Worm (Caenorhabditis elegans) whole organism, young adult: ENCODE results near the gene F59A6.2.

Experiments
- B0261.1 ChIP-seq: sonication (generic microtip); optimal IDR thresholded peaks from 2 replicates; lab custom pipeline; 2016; ENCODE audit warnings: mild to moderate bottlenecking, missing genetic modification characterization, moderate library complexity, missing compliant biosample characterization
- B0336.3 ChIP-seq: fragments of 200-800 bp; sonication (Bioruptor generic); IDR thresholded peaks from 2 replicates; pipeline ENCODE4 v1.3.6; 2022; ENCODE audit warnings: missing genetic modification characterization, missing compliant biosample characterization
- D2030.7 ChIP-seq: fragments of 200-800 bp; sonication (Bioruptor generic); IDR thresholded peaks from 2 replicates; pipeline ENCODE4 v1.3.6; 2022; ENCODE audit warnings: missing genetic modification reagents, missing genetic modification characterization, missing compliant biosample characterization
- F33H1.4 ChIP-seq: fragments of 200-800 bp; sonication (Bioruptor generic); IDR thresholded peaks from 2 replicates; pipeline ENCODE4 v1.3.6; 2022; ENCODE audit warnings: missing genetic modification reagents, missing genetic modification characterization, missing compliant biosample characterization
- F37B4.10 ChIP-seq: fragments of 200-800 bp; sonication (Bioruptor generic); IDR thresholded peaks from 2 replicates; pipeline ENCODE4 v1.3.6; 2022; ENCODE audit warnings: missing genetic modification characterization, missing compliant biosample characterization
- F57C9.4 ChIP-seq: sonication (generic microtip); optimal IDR thresholded peaks from 2 replicates; lab custom pipeline; 2017; ENCODE audit warnings: mild to moderate bottlenecking, missing genetic modification characterization, missing compliant biosample characterization
- K11D2.4 ChIP-seq: fragments of 200-800 bp; sonication (Bioruptor generic); IDR thresholded peaks from 2 replicates; pipeline ENCODE4 v1.3.6; 2022; ENCODE audit warnings: missing genetic modification reagents, missing genetic modification characterization, missing compliant biosample characterization
- K12H6.12 ChIP-seq: fragments of 200-800 bp; sonication (Bioruptor generic); optimal IDR thresholded peaks from 2 replicates; lab custom pipeline; 2018; ENCODE audit warnings: mild to moderate bottlenecking, missing genetic modification characterization, missing compliant biosample characterization
- T07F8.4 ChIP-seq: sonication (generic microtip); optimal IDR thresholded peaks from 2 replicates; lab custom pipeline; 2016; ENCODE audit warnings: mild to moderate bottlenecking, missing genetic modification characterization, moderate library complexity, missing compliant biosample characterization
- ZK185.1 ChIP-seq: sonication (generic microtip); optimal IDR thresholded peaks from 2 replicates; lab custom pipeline; 2016; ENCODE audit warnings: mild to moderate bottlenecking, missing genetic modification characterization, missing compliant biosample characterization; ENCODE audit not compliant: poor library complexity, severe bottlenecking
- ama-1 ChIP-seq, 3 experiments: fragments of 150-350 bp in 1 of 3; sonication (generic microtip) in 2 of 3; optimal IDR thresholded peaks; 2 replicates each; lab custom pipeline; 2014 to 2018; ENCODE audit warnings: missing biosample characterization in 2 of 3, missing genetic modification characterization in 2 of 3, missing genetic modification reagents in 2 of 3
- athp-1 ChIP-seq: sonication (generic microtip); optimal IDR thresholded peaks from 2 replicates; lab custom pipeline; 2017; ENCODE audit warnings: mild to moderate bottlenecking, missing genetic modification characterization, missing compliant biosample characterization
- attf-3 ChIP-seq: fragments of 200-800 bp; sonication (Bioruptor generic); conservative IDR thresholded peaks from 2 replicates; pipeline ENCODE4 v1.3.6; 2022; ENCODE audit warnings: missing genetic modification reagents, missing genetic modification characterization, missing compliant biosample characterization
- attf-5 ChIP-seq: fragments of 200-800 bp; sonication (Bioruptor generic); optimal IDR thresholded peaks from 2 replicates; lab custom pipeline; 2018; ENCODE audit warnings: mild to moderate bottlenecking, missing genetic modification characterization, missing compliant biosample characterization
- bed-2 ChIP-seq: fragments of 200-800 bp; sonication (Bioruptor generic); IDR thresholded peaks from 2 replicates; pipeline ENCODE4 v1.3.6; 2022; ENCODE audit warnings: missing genetic modification reagents, missing genetic modification characterization, missing compliant biosample characterization
- ceh-27 ChIP-seq: fragments of 200-800 bp; sonication (Bioruptor generic); optimal IDR thresholded peaks from 2 replicates; lab custom pipeline; 2018; ENCODE audit warnings: mild to moderate bottlenecking, missing genetic modification characterization, moderate library complexity, missing compliant biosample characterization
- ceh-40 ChIP-seq: fragments of 200-800 bp; sonication (Bioruptor generic); IDR thresholded peaks from 2 replicates; pipeline ENCODE4 v1.3.6; 2022; ENCODE audit warnings: missing genetic modification characterization, missing compliant biosample characterization
- chd-7 ChIP-seq: sonication (generic microtip); optimal IDR thresholded peaks from 2 replicates; lab custom pipeline; 2016; ENCODE audit warnings: mild to moderate bottlenecking, missing genetic modification characterization, moderate library complexity, missing compliant biosample characterization
- dpff-1 ChIP-seq: sonication (generic microtip); optimal IDR thresholded peaks from 2 replicates; lab custom pipeline; 2017; ENCODE audit warnings: mild to moderate bottlenecking, missing genetic modification characterization, missing compliant biosample characterization
- dpl-1 ChIP-seq: fragments of 150-350 bp; optimal IDR thresholded peaks from 2 replicates; lab custom pipeline; 2014; ENCODE audit warnings: missing biosample characterization, missing genetic modification reagents, missing genetic modification characterization
- egrh-3 ChIP-seq: fragments of 200-800 bp; sonication (Bioruptor generic); IDR thresholded peaks from 2 replicates; pipeline ENCODE4 v1.3.6; 2022; ENCODE audit warnings: missing genetic modification reagents, missing genetic modification characterization, missing compliant biosample characterization
- ekl-4 ChIP-seq: fragments of 200-800 bp; sonication (Bioruptor generic); IDR thresholded peaks from 2 replicates; pipeline ENCODE4 v1.3.6; 2022; ENCODE audit warnings: missing genetic modification reagents, missing genetic modification characterization, missing compliant biosample characterization
- him-1 ChIP-seq: sonication (generic microtip); optimal IDR thresholded peaks from 2 replicates; lab custom pipeline; 2016; ENCODE audit warnings: missing genotype, missing genetic modification reagents, missing genetic modification characterization, missing compliant biosample characterization
- hmg-20 ChIP-seq: fragments of 200-800 bp; sonication (Bioruptor generic); IDR thresholded peaks from 2 replicates; pipeline ENCODE4 v1.3.6; 2022; ENCODE audit warnings: missing genetic modification reagents, missing genetic modification characterization, missing compliant biosample characterization
- hrde-1 ChIP-seq: sonication (generic microtip); optimal IDR thresholded peaks from 2 replicates; lab custom pipeline; 2016; ENCODE audit warnings: missing genetic modification characterization, mild to moderate bottlenecking, missing compliant biosample characterization, moderate library complexity, missing genotype, missing genetic modification reagents, borderline replicate concordance
- lag-1 ChIP-seq: fragments of 200-800 bp; sonication (Bioruptor generic); IDR thresholded peaks from 2 replicates; pipeline ENCODE4 v1.3.6; 2022; ENCODE audit warnings: missing genetic modification reagents, missing genetic modification characterization, missing compliant biosample characterization
- let-607 ChIP-seq, 2 experiments: fragments of 200-800 bp in 1 of 2; sonication (Bioruptor generic) in 1 of 2; sonication (generic microtip) in 1 of 2; optimal IDR thresholded peaks; 2 replicates each; lab custom pipeline; 2016 to 2018; ENCODE audit warnings: mild to moderate bottlenecking in 2 of 2, missing compliant biosample characterization in 2 of 2, missing genetic modification characterization in 2 of 2, moderate library complexity in 2 of 2, missing genotype in 1 of 2
- lin-26 ChIP-seq: fragments of 200-800 bp; sonication (Bioruptor generic); IDR thresholded peaks from 2 replicates; pipeline ENCODE4 v1.3.6; 2022; ENCODE audit warnings: missing genetic modification reagents, missing genetic modification characterization, missing compliant biosample characterization
- lin-40 ChIP-seq: sonication (generic microtip); optimal IDR thresholded peaks from 2 replicates; lab custom pipeline; 2016; ENCODE audit warnings: missing genetic modification characterization, mild to moderate bottlenecking, missing compliant biosample characterization, missing genotype, missing genetic modification reagents
- lsy-27 ChIP-seq: sonication (generic microtip); optimal IDR thresholded peaks from 2 replicates; lab custom pipeline; 2017; ENCODE audit warnings: missing genetic modification characterization, mild to moderate bottlenecking, missing compliant biosample characterization, antibody characterized with exemption, missing genotype, borderline replicate concordance; ENCODE audit not compliant: insufficient read depth
- madf-8 ChIP-seq: fragments of 200-800 bp; sonication (Bioruptor generic); conservative IDR thresholded peaks from 2 replicates; pipeline ENCODE4 v1.3.6; 2022; ENCODE audit warnings: missing genetic modification reagents, missing genetic modification characterization, missing compliant biosample characterization
- mel-28 ChIP-seq: sonication (generic microtip); optimal IDR thresholded peaks from 2 replicates; lab custom pipeline; 2016; ENCODE audit warnings: borderline replicate concordance, mild to moderate bottlenecking, missing genetic modification characterization, missing compliant biosample characterization
- nfya-1 ChIP-seq: sonication (generic microtip); optimal IDR thresholded peaks from 2 replicates; lab custom pipeline; 2017; ENCODE audit warnings: antibody characterized with exemption, missing compliant biosample characterization, missing genetic modification characterization, borderline replicate concordance; ENCODE audit not compliant: insufficient read depth
- nfya-2 ChIP-seq: fragments of 200-800 bp; sonication (Bioruptor generic); IDR thresholded peaks from 2 replicates; pipeline ENCODE4 v1.3.6; 2022; ENCODE audit warnings: missing genetic modification reagents, missing genetic modification characterization, missing compliant biosample characterization
- nfyb-1 ChIP-seq: fragments of 200-800 bp; sonication (Bioruptor generic); IDR thresholded peaks from 2 replicates; pipeline ENCODE4 v1.3.6; 2022; ENCODE audit warnings: missing genetic modification reagents, missing genetic modification characterization, missing compliant biosample characterization
- nhr-120 ChIP-seq: fragments of 200-800 bp; sonication (Bioruptor generic); IDR thresholded peaks from 2 replicates; pipeline ENCODE4 v1.3.6; 2022; ENCODE audit warnings: missing genetic modification characterization, missing compliant biosample characterization
- pha-4 ChIP-seq: fragments of 150-350 bp; sonication (generic microtip); optimal IDR thresholded peaks from 2 replicates; lab custom pipeline; 2014; ENCODE audit warnings: missing biosample characterization, missing genetic modification reagents, missing genetic modification characterization
- rec-8 ChIP-seq, 2 experiments: sonication (generic microtip); optimal IDR thresholded peaks; 2 replicates each; lab custom pipeline; 2016; ENCODE audit warnings: mild to moderate bottlenecking in 2 of 2, missing genetic modification characterization in 2 of 2, missing genetic modification reagents in 2 of 2, missing genotype in 2 of 2, missing biosample characterization in 1 of 2, missing compliant biosample characterization in 1 of 2, moderate library complexity in 1 of 2
- sea-2 ChIP-seq: fragments of 200-800 bp; sonication (Bioruptor generic); IDR thresholded peaks from 2 replicates; pipeline ENCODE4 v1.3.6; 2022; ENCODE audit warnings: missing genetic modification characterization, missing compliant biosample characterization
- snpc-1.3 ChIP-seq: sonication (generic microtip); optimal IDR thresholded peaks from 2 replicates; lab custom pipeline; 2017; ENCODE audit warnings: missing genetic modification characterization, mild to moderate bottlenecking, missing compliant biosample characterization, antibody characterized with exemption, moderate library complexity, missing genotype, missing genetic modification reagents; ENCODE audit not compliant: insufficient read depth
- tlf-1 ChIP-seq: fragments of 200-800 bp; sonication (Bioruptor generic); optimal IDR thresholded peaks from 2 replicates; lab custom pipeline; 2018; ENCODE audit warnings: mild to moderate bottlenecking, missing genetic modification characterization, missing compliant biosample characterization
- unc-62 ChIP-seq: fragments of 150-350 bp; optimal IDR thresholded peaks from 2 replicates; lab custom pipeline; 2014; ENCODE audit warnings: missing biosample characterization, missing genetic modification reagents, missing genetic modification characterization
- xnd-1 ChIP-seq: sonication (generic microtip); optimal IDR thresholded peaks from 2 replicates; lab custom pipeline; 2016; ENCODE audit warnings: missing genotype, missing genetic modification reagents, missing genetic modification characterization, missing compliant biosample characterization
- zfh-2 ChIP-seq: fragments of 200-800 bp; sonication (Bioruptor generic); conservative IDR thresholded peaks from 2 replicates; pipeline ENCODE4 v1.3.6; 2022; ENCODE audit warnings: missing genetic modification reagents, missing genetic modification characterization, missing compliant biosample characterization
- ztf-18 ChIP-seq: sonication (generic microtip); optimal IDR thresholded peaks from 2 replicates; lab custom pipeline; 2016; ENCODE audit warnings: missing genotype, mild to moderate bottlenecking, missing genetic modification characterization, missing compliant biosample characterization
- ztf-25 ChIP-seq: fragments of 200-800 bp; sonication (Bioruptor generic); IDR thresholded peaks from 2 replicates; pipeline ENCODE4 v1.3.6; 2022; ENCODE audit warnings: missing genetic modification reagents, missing genetic modification characterization, missing compliant biosample characterization
- ztf-3 ChIP-seq: fragments of 200-800 bp; sonication (Bioruptor generic); optimal IDR thresholded peaks from 2 replicates; lab custom pipeline; 2018; ENCODE audit warnings: mild to moderate bottlenecking, missing genetic modification characterization, missing compliant biosample characterization

F59A6.2 gene

ce11 chrII:5016977-5017585, 2.6 kb downstream of the F59A6.2 start (continued):
- no peak for TF ChIP-seq attf-3 (GFP tag; lab: Robert Waterston, UW)
- no peak; the same call in 1 of the 2 replicates for TF ChIP-seq egrh-3
- no peak for TF ChIP-seq him-1 (tag; lab: Kevin White, UChicago)
- TF ChIP-seq K11D2.4, result peak; percentile 74; the same call in 1 of the 2 replicates
- no peak for TF ChIP-seq B0261.1 (tag; lab: Kevin White, UChicago)
- no peak for TF ChIP-seq dpl-1 (GFP tag; lab: Kevin White, UChicago)
- no peak for TF ChIP-seq dpff-1 (tag; lab: Kevin White, UChicago)
- 0 out of 2 replicates have a peak, but pooled peaks have one; percentile 16 for TF ChIP-seq nfyb-1 (GFP tag; lab: Robert Waterston, UW)
- TF ChIP-seq rec-8 (tag; optimal IDR thresholded peaks at IDR 0.05; lab: Kevin White, UChicago), result no peak
- no peak for TF ChIP-seq madf-8 (GFP tag; lab: Robert Waterston, UW)
- peak; percentile 80 for TF ChIP-seq lin-40 (tag; lab: Kevin White, UChicago)
- no peak for TF ChIP-seq F37B4.10 (GFP tag; lab: Robert Waterston, UW)
- no peak for TF ChIP-seq xnd-1 (tag; lab: Kevin White, UChicago)
- TF ChIP-seq T07F8.4 (tag; lab: Kevin White, UChicago), result no peak
- no peak for TF ChIP-seq ceh-40 (GFP tag; lab: Robert Waterston, UW)
- no peak for TF ChIP-seq ama-1 (optimal IDR thresholded peaks at IDR 0.05; lab: Kevin White, UChicago)
- no peak for TF ChIP-seq ama-1 (GFP tag; optimal IDR thresholded peaks at IDR 0.05; lab: Kevin White, UChicago)
- TF ChIP-seq ztf-3 (GFP tag; lab: Kevin White, UChicago), result no peak
- no peak for TF ChIP-seq nfya-1 (tag; lab: Kevin White, UChicago)
- no peak for TF ChIP-seq pha-4 (tag; lab: Kevin White, UChicago)
- TF ChIP-seq attf-5 (GFP tag; lab: Kevin White, UChicago), result peak; percentile 63
- TF ChIP-seq D2030.7 (GFP tag; lab: Robert Waterston, UW), result no peak
- TF ChIP-seq hrde-1, result no peak
- TF ChIP-seq let-607 (tag; optimal IDR thresholded peaks at IDR 0.05; lab: Kevin White, UChicago), result no peak
- TF ChIP-seq zfh-2 (GFP tag; lab: Robert Waterston, UW), result peak; percentile 84
- no peak for TF ChIP-seq snpc-1.3 (tag; lab: Kevin White, UChicago)
- no peak for TF ChIP-seq F57C9.4 (tag; lab: Kevin White, UChicago)
- TF ChIP-seq ztf-18 (tag; lab: Kevin White, UChicago), result peak; percentile 17
- peak; percentile 43; the same call in 1 of the 2 replicates for TF ChIP-seq lin-26 (GFP tag; lab: Robert Waterston, UW)
- TF ChIP-seq ceh-27, result peak; percentile 44
- no peak for TF ChIP-seq sea-2 (GFP tag; lab: Robert Waterston, UW)
- no peak for TF ChIP-seq lsy-27 (tag; lab: Kevin White, UChicago)
- no peak for TF ChIP-seq F33H1.4
- TF ChIP-seq chd-7 (tag; lab: Kevin White, UChicago), result peak; percentile 69
- TF ChIP-seq mel-28 (tag; lab: Kevin White, UChicago), result no peak
- no peak for TF ChIP-seq lag-1
- TF ChIP-seq nfya-2 (GFP tag; lab: Robert Waterston, UW), result no peak
- no peak for TF ChIP-seq tlf-1 (GFP tag; lab: Kevin White, UChicago)
- peak; percentile 59 for TF ChIP-seq K12H6.12
- no peak for TF ChIP-seq nhr-120 (GFP tag; lab: Robert Waterston, UW)
- no peak for TF ChIP-seq ztf-25 (GFP tag; lab: Robert Waterston, UW)
- no peak for TF ChIP-seq unc-62
- no peak for TF ChIP-seq B0336.3
- 0 out of 2 replicates have a peak, but pooled peaks have one; percentile 33 for TF ChIP-seq ekl-4
- no peak for TF ChIP-seq athp-1 (tag; lab: Kevin White, UChicago)
- TF ChIP-seq bed-2 (GFP tag; lab: Robert Waterston, UW), result no peak
- no peak for TF ChIP-seq hmg-20 (GFP tag; lab: Robert Waterston, UW)
- TF ChIP-seq ZK185.1 (tag; lab: Kevin White, UChicago), result peak; percentile 14
